Fruit fly (Drosophila melanogaster): ENCODE data around the gene CG14543.

Gene CG14543

DNA sequence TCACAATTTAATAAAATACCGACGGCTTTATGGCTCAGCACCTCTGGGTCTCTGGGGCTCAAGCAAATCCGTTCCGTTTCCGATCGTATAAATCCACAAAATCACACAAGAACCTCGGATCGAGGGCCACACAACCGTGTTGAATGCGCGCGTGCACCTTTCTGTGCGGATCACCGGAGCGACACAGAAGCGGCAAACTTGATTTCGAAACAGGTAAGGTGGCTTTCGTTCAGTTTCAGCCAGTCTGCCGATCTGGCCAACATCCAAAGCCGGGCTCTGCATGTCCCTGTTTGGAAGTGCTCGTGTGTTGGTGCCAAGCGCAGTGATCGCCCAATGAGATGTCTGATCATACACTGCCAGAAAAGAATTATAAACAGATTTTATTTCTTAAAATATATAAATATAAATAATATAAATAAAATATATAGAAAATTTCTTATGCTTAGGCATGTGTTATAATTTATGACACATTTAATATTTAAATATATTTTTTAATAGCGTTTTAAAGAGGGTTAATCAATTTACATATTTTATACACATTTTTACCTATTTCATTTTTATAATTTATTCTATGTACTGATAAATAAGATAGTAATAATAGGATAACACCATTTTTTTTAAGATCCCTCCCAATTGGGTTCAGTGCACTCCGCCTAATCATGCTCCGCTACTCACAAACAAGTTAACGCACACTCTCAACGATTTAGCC, 42.2 kb downstream of the CG14543 start, which contains the start of gene dysf (continued):
- TF ChIP-seq mirr (GFP tag; optimal IDR thresholded peaks at IDR 0.05) (no peak), CG14710 (tag; optimal IDR thresholded peaks at IDR 0.05) (peak; percentile 84), CG10979 (tag; optimal IDR thresholded peaks at IDR 0.05) (peak; percentile 89), ftz-f1 (GFP tag; optimal IDR thresholded peaks at IDR 0.05) (no peak), B-H2 (GFP tag; optimal IDR thresholded peaks at IDR 0.05) (no peak), Atf6 (GFP tag; IDR thresholded peaks at IDR 0.05) (no peak), CG4820 (GFP tag; optimal IDR thresholded peaks at IDR 0.05) (peak; percentile 50), ash1 (GFP tag; optimal IDR thresholded peaks at IDR 0.05) (no peak), CG6765 (GFP tag; optimal IDR thresholded peaks at IDR 0.05) (peak; percentile 23), D19A (tag; optimal IDR thresholded peaks at IDR 0.05) (peak; percentile 75), CG8388 (GFP tag; optimal IDR thresholded peaks at IDR 0.05) (peak; percentile 60), stc (GFP tag; IDR thresholded peaks at IDR 0.05) (peak; percentile 45; the same call in 1 of the 2 replicates), CG18619 (GFP tag; optimal IDR thresholded peaks at IDR 0.05) (peak; percentile 68), CG4282 (GFP tag; optimal IDR thresholded peaks at IDR 0.05) (no peak), cato (GFP tag; optimal IDR thresholded peaks at IDR 0.05; ENCODE audit: borderline replicate concordance) (peak; percentile 13), BEAF-32 (GFP tag; optimal IDR thresholded peaks at IDR 0.05) (no peak), pita (GFP tag; optimal IDR thresholded peaks at IDR 0.05) (no peak), Poxn (GFP tag; IDR thresholded peaks at IDR 0.05) (no peak), cas (GFP tag; IDR thresholded peaks at IDR 0.05) (no peak), CG9215 (GFP tag; IDR thresholded peaks at IDR 0.05) (no peak; the same call in 1 of the 2 replicates), Xrp1 (GFP tag; IDR thresholded peaks at IDR 0.05) (peak; percentile 73), Atf-2 (GFP tag; optimal IDR thresholded peaks at IDR 0.05) (no peak), Doc3 (GFP tag; IDR thresholded peaks at IDR 0.05; ENCODE audit: partially characterized antibody) (no peak), danr (GFP tag; IDR thresholded peaks at IDR 0.05) (peak; percentile 40; the same call in 1 of the 2 replicates), Hr3 (GFP tag; optimal IDR thresholded peaks at IDR 0.05) (peak; percentile 77), disco-r (GFP tag; optimal IDR thresholded peaks at IDR 0.05) (no peak), Vsx1 (GFP tag; optimal IDR thresholded peaks at IDR 0.05) (no peak), ttk (GFP tag; IDR thresholded peaks at IDR 0.05) (peak; percentile 67), CG14050 (GFP tag; IDR thresholded peaks at IDR 0.05) (no peak), bowl (GFP tag; IDR thresholded peaks at IDR 0.05) (no peak), Abd-B (GFP tag; optimal IDR thresholded peaks at IDR 0.05) (peak; percentile 53), zen (tag; optimal IDR thresholded peaks at IDR 0.05) (peak; percentile 77), CG11723 (GFP tag; optimal IDR thresholded peaks at IDR 0.05) (no peak), aop (GFP tag; IDR thresholded peaks at IDR 0.05) (no peak), Sin3A (optimal IDR thresholded peaks at IDR 0.05) (no peak), fd96Cb (tag; optimal IDR thresholded peaks at IDR 0.05) (peak; percentile 76), CG17385 (GFP tag; optimal IDR thresholded peaks at IDR 0.05) (peak; percentile 64), peb (GFP tag; IDR thresholded peaks at IDR 0.05) (peak; percentile 22; the same call in 1 of the 2 replicates), dmrt99B (tag; optimal IDR thresholded peaks at IDR 0.05) (peak; percentile 79), br (optimal IDR thresholded peaks at IDR 0.05) (no peak), zfh2 (GFP tag; optimal IDR thresholded peaks at IDR 0.05) (no peak), CG34224 (GFP tag; IDR thresholded peaks at IDR 0.05; ENCODE audit: partially characterized antibody) (no peak), zen2 (GFP tag; IDR thresholded peaks at IDR 0.05; ENCODE audit: partially characterized antibody) (no peak), CG17361 (GFP tag; IDR thresholded peaks at IDR 0.05) (peak; percentile 94), CG11695 (GFP tag; IDR thresholded peaks at IDR 0.05) (peak; percentile 72), h (optimal IDR thresholded peaks at IDR 0.05) (no peak), E2f2 (GFP tag; IDR thresholded peaks at IDR 0.05) (peak; percentile 24; the same call in 1 of the 2 replicates), da (GFP tag; optimal IDR thresholded peaks at IDR 0.05) (no peak), hb (GFP tag; IDR thresholded peaks at IDR 0.05; ENCODE audit: partially characterized antibody) (no peak), sim (GFP tag; IDR thresholded peaks at IDR 0.05) (no peak), crp (GFP tag; optimal IDR thresholded peaks at IDR 0.05) (no peak)
